Worm (Caenorhabditis elegans): Measurements from ENCODE around the gene nmur-1.
A peak's percentile ranks its signal among the peaks of the same experiment; 100 is the strongest.

The nmur-1 gene

ce11 chrX:8995527-8995946 is 14.8 kb downstream of the nmur-1 start (continued):
- TF ChIP-seq dpl-1 (GFP tag; optimal IDR thresholded peaks at IDR 0.05) (no peak), egl-43 (GFP tag; IDR thresholded peaks at IDR 0.05) (peak; percentile 66), F10B5.3 (tag; optimal IDR thresholded peaks at IDR 0.05) (no peak), zfp-2 (tag; optimal IDR thresholded peaks at IDR 0.05) (no peak), nhr-77 (tag; optimal IDR thresholded peaks at IDR 0.05) (no peak), daf-12 (tag; optimal IDR thresholded peaks at IDR 0.05) (no peak), F49E8.2 (tag; optimal IDR thresholded peaks at IDR 0.05; ENCODE audit: borderline replicate concordance) (no peak), dmd-8 (GFP tag; IDR thresholded peaks at IDR 0.05) (no peak), ZK546.5 (tag; optimal IDR thresholded peaks at IDR 0.05) (no peak), fkh-10 (GFP tag; optimal IDR thresholded peaks at IDR 0.05) (peak; percentile 40), nhr-25 (tag; optimal IDR thresholded peaks at IDR 0.05; ENCODE audit: borderline replicate concordance, insufficient read depth) (no peak), nhr-48 (tag; optimal IDR thresholded peaks at IDR 0.05) (no peak), mep-1 (tag; optimal IDR thresholded peaks at IDR 0.05) (peak; percentile 60), unc-130 (GFP tag; optimal IDR thresholded peaks at IDR 0.05) (no peak), aha-1 (tag) (peak; percentile 36)

- TF ChIP-seq unc-62 (GFP tag; optimal IDR thresholded peaks at IDR 0.05 in 1 of 2) = peak in 1 of 2 experiments; percentile 91
- no peak for TF ChIP-seq unc-62 (tag; optimal IDR thresholded peaks at IDR 0.05)
- no peak for TF ChIP-seq spr-1 (tag; optimal IDR thresholded peaks at IDR 0.05)
- no peak for TF ChIP-seq ZK337.2 (GFP tag; IDR thresholded peaks at IDR 0.05)
- no peak for TF ChIP-seq nhr-237 (tag; optimal IDR thresholded peaks at IDR 0.05)
- TF ChIP-seq fkh-10 (GFP tag; optimal IDR thresholded peaks at IDR 0.05) = peak; percentile 75
- peak; percentile 14 for TF ChIP-seq dve-1 (tag; optimal IDR thresholded peaks at IDR 0.05; ENCODE audit: insufficient read depth)
- TF ChIP-seq lim-7 (GFP tag; IDR thresholded peaks at IDR 0.05) = no peak
- no peak for TF ChIP-seq vab-7 (GFP tag; IDR thresholded peaks at IDR 0.05)
Observed at ce11 chrX:8996496-8997116, 15.8 kb downstream of the nmur-1 start.

ce11 chrX:8997450-8998075 is 16.8 kb downstream of the nmur-1 start, which contains the start of gene C24A3.2:
C24A3.2 (plus strand) TSS chrX:8997500.
- TF ChIP-seq lsy-2 (tag; optimal IDR thresholded peaks at IDR 0.05) (peak in 1 of 2 experiments; percentile 39), aha-1 (tag) (peak; percentile 92), daf-8 (GFP tag; IDR thresholded peaks at IDR 0.05) (no peak)

ce11 chrX:8998809-8999208 is 18.0 kb downstream of the nmur-1 start, which contains the start of gene C24A3.1:
C24A3.1 (plus strand) TSS chrX:8999071.
- TF ChIP-seq aha-1 (tag) (peak; percentile 94), jun-1 (tag; optimal IDR thresholded peaks at IDR 0.05) (no peak)

- no peak for TF ChIP-seq hmg-1.1 (GFP tag; IDR thresholded peaks at IDR 0.05)
- TF ChIP-seq duxl-1 (tag; optimal IDR thresholded peaks at IDR 0.05; ENCODE audit: poor library complexity) = no peak
- TF ChIP-seq F26F4.8 (GFP tag; conservative IDR thresholded peaks at IDR 0.05) = no peak
- TF ChIP-seq pqm-1 (tag; optimal IDR thresholded peaks at IDR 0.05) = no peak
- TF ChIP-seq D1046.2 (GFP tag; IDR thresholded peaks at IDR 0.05) = no peak
- no peak for TF ChIP-seq lir-3 (tag; optimal IDR thresholded peaks at IDR 0.05)
- TF ChIP-seq aha-1 (tag) = no peak
- TF ChIP-seq lin-29 (GFP tag; IDR thresholded peaks at IDR 0.05) = no peak
- no peak for TF ChIP-seq ztf-7 (tag; optimal IDR thresholded peaks at IDR 0.05)
- TF ChIP-seq daf-19 (GFP tag; conservative IDR thresholded peaks at IDR 0.05) = no peak
- no peak for TF ChIP-seq mep-1 (tag; optimal IDR thresholded peaks at IDR 0.05)
- no peak for TF ChIP-seq nhr-48 (tag; optimal IDR thresholded peaks at IDR 0.05)
- no peak for TF ChIP-seq nhr-28 (tag; optimal IDR thresholded peaks at IDR 0.05)
- no peak for TF ChIP-seq ama-1 (optimal IDR thresholded peaks at IDR 0.05)
- TF ChIP-seq rbr-2 (tag; optimal IDR thresholded peaks at IDR 0.05) = no peak
- TF ChIP-seq sdz-12 (GFP tag; optimal IDR thresholded peaks at IDR 0.05) = no peak
- TF ChIP-seq fkh-10 (GFP tag; optimal IDR thresholded peaks at IDR 0.05) = no peak
- TF ChIP-seq nhr-76 (tag; optimal IDR thresholded peaks at IDR 0.05) = no peak
- no peak for TF ChIP-seq skn-1 (tag; optimal IDR thresholded peaks at IDR 0.05)
Observed at ce11 chrX:9010418-9010817, 29.6 kb downstream of the nmur-1 start, which contains the start of gene C24A3.9. C24A3.9 (minus strand) TSS chrX:9010518.
